Worm (Caenorhabditis elegans): Measurements from ENCODE around the gene irld-50.

DNA sequence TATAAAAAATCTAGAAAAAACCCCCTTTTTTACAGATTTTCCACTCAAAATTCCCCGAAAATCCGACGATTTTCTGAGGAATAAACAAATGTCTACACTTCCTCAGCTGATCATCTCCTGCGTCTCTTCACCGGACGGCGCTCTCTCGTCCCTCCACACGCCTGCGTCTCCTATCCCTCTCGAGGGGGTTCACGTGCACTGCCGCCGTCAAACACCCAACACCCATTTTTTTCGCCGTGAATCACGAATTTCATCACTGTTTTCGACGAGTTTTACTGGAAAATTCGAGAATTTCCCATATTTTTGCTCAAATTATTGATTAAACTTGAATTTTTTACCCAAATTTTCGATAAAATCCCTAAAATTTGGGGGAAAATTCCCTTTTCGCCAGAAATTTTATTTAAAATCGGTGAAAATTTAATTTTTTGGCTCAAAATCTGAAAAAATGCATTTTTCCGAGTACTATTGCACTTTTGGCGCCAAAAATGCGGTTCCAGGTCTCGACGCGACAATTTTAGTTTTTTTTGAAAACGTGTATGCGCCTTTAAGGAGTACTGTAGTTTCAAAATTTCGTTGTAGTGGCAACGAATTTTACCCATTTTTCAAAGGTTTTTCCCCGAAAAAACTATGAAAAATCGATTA lies 22.9 kb downstream of the irld-50 start:
- TF ChIP-seq ama-1 (optimal IDR thresholded peaks at IDR 0.05), result no peak
- TF ChIP-seq hmg-4 (GFP tag; optimal IDR thresholded peaks at IDR 0.05), result no peak
- no peak for TF ChIP-seq sea-1 (GFP tag; conservative IDR thresholded peaks at IDR 0.05)
- TF ChIP-seq pes-1 (GFP tag; IDR thresholded peaks at IDR 0.05), result no peak
- TF ChIP-seq flt-1 (GFP tag; IDR thresholded peaks at IDR 0.05), result no peak
- TF ChIP-seq tbx-11 (GFP tag; IDR thresholded peaks at IDR 0.05), result no peak
- no peak for TF ChIP-seq ceh-36 (tag; optimal IDR thresholded peaks at IDR 0.05)
- TF ChIP-seq tbx-37 (GFP tag; conservative IDR thresholded peaks at IDR 0.05), result no peak
- no peak for TF ChIP-seq B0310.2 (tag; optimal IDR thresholded peaks at IDR 0.05)
